Worm (Caenorhabditis elegans) whole organism, L2 larva: ENCODE data around the gene copb-2.

ENCODE experiments used
- C34F6.9 ChIP-seq: fragments of 150-350 bp; optimal IDR thresholded peaks from 2 replicates; lab custom pipeline; 2014; ENCODE audit warnings: missing biosample characterization, missing genetic modification characterization
- F13H6.1 ChIP-seq: sonication (generic microtip); optimal IDR thresholded peaks from 2 replicates; lab custom pipeline; 2016; ENCODE audit warnings: missing genetic modification characterization, missing compliant biosample characterization
- R02D3.7 ChIP-seq: fragments of 150-350 bp; optimal IDR thresholded peaks from 2 replicates; lab custom pipeline; 2014; ENCODE audit warnings: missing biosample characterization, missing genetic modification characterization
- Y55F3AM.14 ChIP-seq: fragments of 200-800 bp; sonication (Bioruptor generic); optimal IDR thresholded peaks from 2 replicates; lab custom pipeline; 2018; ENCODE audit warnings: mild to moderate bottlenecking, missing genetic modification characterization, missing compliant biosample characterization
- ZK546.5 ChIP-seq: sonication (generic microtip); optimal IDR thresholded peaks from 2 replicates; lab custom pipeline; 2017; ENCODE audit warnings: missing biosample characterization, missing genetic modification characterization
- aly-2 ChIP-seq: fragments of 150-350 bp; optimal IDR thresholded peaks from 2 replicates; lab custom pipeline; 2014; ENCODE audit warnings: missing biosample characterization, missing genetic modification characterization
- ama-1 ChIP-seq: fragments of 150-350 bp; optimal IDR thresholded peaks from 2 replicates; lab custom pipeline; 2018; ENCODE audit warnings: inconsistent platforms
- blmp-1 ChIP-seq: sonication (generic microtip); optimal IDR thresholded peaks from 2 replicates; lab custom pipeline; 2017; ENCODE audit warnings: missing genetic modification characterization, mild to moderate bottlenecking, missing compliant biosample characterization, antibody characterized with exemption, moderate library complexity; ENCODE audit not compliant: insufficient read depth
- ceh-82 ChIP-seq: fragments of 150-350 bp; optimal IDR thresholded peaks from 2 replicates; lab custom pipeline; 2014; ENCODE audit warnings: missing biosample characterization, missing genetic modification characterization
- crh-2 ChIP-seq: sonication (generic microtip); optimal IDR thresholded peaks from 2 replicates; lab custom pipeline; 2017; ENCODE audit warnings: missing biosample characterization, missing genetic modification characterization
- dmd-4 ChIP-seq: sonication (generic microtip); optimal IDR thresholded peaks from 2 replicates; lab custom pipeline; 2017; ENCODE audit warnings: missing biosample characterization, missing genetic modification characterization
- egl-27 ChIP-seq: sonication (generic microtip); optimal IDR thresholded peaks from 3 replicates; lab custom pipeline; 2017; ENCODE audit warnings: missing biosample characterization, missing genetic modification reagents, missing genetic modification characterization
- elt-1 ChIP-seq: fragments of 150-350 bp; optimal IDR thresholded peaks from 2 replicates; lab custom pipeline; 2014; ENCODE audit warnings: missing biosample characterization, missing genetic modification characterization
- elt-3 ChIP-seq: sonication (generic microtip); optimal IDR thresholded peaks from 2 replicates; lab custom pipeline; 2017; ENCODE audit warnings: missing biosample characterization, missing genetic modification characterization
- fos-1 ChIP-seq: fragments of 150-350 bp; optimal IDR thresholded peaks from 2 replicates; lab custom pipeline; 2014; ENCODE audit warnings: missing biosample characterization, missing genetic modification characterization
- gmeb-1 ChIP-seq: fragments of 150-350 bp; optimal IDR thresholded peaks from 2 replicates; lab custom pipeline; 2014; ENCODE audit warnings: missing biosample characterization, missing genetic modification characterization
- lin-11 ChIP-seq: fragments of 150-350 bp; sonication (generic microtip); optimal IDR thresholded peaks from 2 replicates; lab custom pipeline; 2014; ENCODE audit warnings: missing biosample characterization, missing genetic modification characterization, inconsistent platforms, mixed read lengths
- lin-13 ChIP-seq: fragments of 150-350 bp; optimal IDR thresholded peaks from 2 replicates; lab custom pipeline; 2014; ENCODE audit warnings: missing biosample characterization, missing genetic modification reagents, missing genetic modification characterization
- lin-39 ChIP-seq: fragments of 150-350 bp; optimal IDR thresholded peaks from 2 replicates; lab custom pipeline; 2014; ENCODE audit warnings: missing biosample characterization, missing genetic modification reagents, missing genetic modification characterization
- mab-5 ChIP-seq: fragments of 150-350 bp; optimal IDR thresholded peaks from 2 replicates; lab custom pipeline; 2014; ENCODE audit warnings: missing biosample characterization, missing genetic modification characterization
- mbf-1 ChIP-seq: sonication (generic microtip); optimal IDR thresholded peaks from 2 replicates; lab custom pipeline; 2017; ENCODE audit warnings: missing biosample characterization, missing genetic modification characterization
- mdl-1 ChIP-seq, 2 experiments: fragments of 150-350 bp in 1 of 2; sonication (generic microtip) in 1 of 2; optimal IDR thresholded peaks; 2 replicates each; lab custom pipeline; 2017; ENCODE audit warnings: missing biosample characterization in 2 of 2, missing genetic modification characterization in 2 of 2
- nhr-10 ChIP-seq: sonication (generic microtip); optimal IDR thresholded peaks from 2 replicates; lab custom pipeline; 2017; ENCODE audit warnings: missing biosample characterization, missing genetic modification characterization
- nhr-11 ChIP-seq: fragments of 150-350 bp; optimal IDR thresholded peaks from 2 replicates; lab custom pipeline; 2014; ENCODE audit warnings: missing biosample characterization, missing genetic modification characterization
- nhr-12 ChIP-seq: fragments of 150-350 bp; optimal IDR thresholded peaks from 2 replicates; lab custom pipeline; 2014; ENCODE audit warnings: missing biosample characterization, missing genetic modification characterization
- nhr-129 ChIP-seq: fragments of 150-350 bp; optimal IDR thresholded peaks from 2 replicates; lab custom pipeline; 2014; ENCODE audit warnings: missing biosample characterization, missing genetic modification characterization
- nhr-21 ChIP-seq: fragments of 150-350 bp; optimal IDR thresholded peaks from 2 replicates; lab custom pipeline; 2014; ENCODE audit warnings: missing biosample characterization, missing genetic modification characterization
- nhr-23 ChIP-seq: fragments of 150-350 bp; optimal IDR thresholded peaks from 2 replicates; lab custom pipeline; 2014; ENCODE audit warnings: missing biosample characterization, missing genetic modification reagents, missing genetic modification characterization
- nhr-237 ChIP-seq: fragments of 150-350 bp; optimal IDR thresholded peaks from 2 replicates; lab custom pipeline; 2014; ENCODE audit warnings: missing biosample characterization, missing genetic modification characterization
- nhr-25 ChIP-seq: fragments of 150-350 bp; sonication (generic microtip); optimal IDR thresholded peaks from 3 replicates; lab custom pipeline; 2014; ENCODE audit warnings: missing biosample characterization, missing genetic modification characterization
- nhr-6 ChIP-seq: fragments of 150-350 bp; optimal IDR thresholded peaks from 2 replicates; lab custom pipeline; 2014; ENCODE audit warnings: missing biosample characterization, missing genetic modification characterization
- nhr-77 ChIP-seq: fragments of 150-350 bp; optimal IDR thresholded peaks from 2 replicates; lab custom pipeline; 2014; ENCODE audit warnings: missing biosample characterization, missing genetic modification characterization
- peb-1 ChIP-seq: fragments of 150-350 bp; optimal IDR thresholded peaks from 2 replicates; lab custom pipeline; 2014; ENCODE audit warnings: missing biosample characterization, missing genetic modification characterization
- sem-4 ChIP-seq: fragments of 150-350 bp; optimal IDR thresholded peaks from 2 replicates; lab custom pipeline; 2014; ENCODE audit warnings: missing biosample characterization, missing genetic modification reagents, missing genetic modification characterization
- skn-1 ChIP-seq: sonication (generic microtip); optimal IDR thresholded peaks from 2 replicates; lab custom pipeline; 2017; ENCODE audit warnings: missing biosample characterization, missing genetic modification characterization
- sma-3 ChIP-seq: sonication (generic microtip); optimal IDR thresholded peaks from 2 replicates; lab custom pipeline; 2016; ENCODE audit warnings: missing genetic modification reagents, missing genetic modification characterization, missing compliant biosample characterization
- sma-9 ChIP-seq, 2 experiments: fragments of 150-350 bp in 1 of 2; sonication (generic microtip) in 1 of 2; optimal IDR thresholded peaks; 2 replicates each; lab custom pipeline; 2014 to 2016; ENCODE audit warnings: missing genetic modification characterization in 2 of 2, mild to moderate bottlenecking in 1 of 2, missing biosample characterization in 1 of 2, missing compliant biosample characterization in 1 of 2, missing genetic modification reagents in 1 of 2, moderate library complexity in 1 of 2
- snpc-4 ChIP-seq: fragments of 150-350 bp; optimal IDR thresholded peaks from 2 replicates; lab custom pipeline; 2014; ENCODE audit warnings: missing biosample characterization, missing genetic modification characterization
- unc-39 ChIP-seq: fragments of 150-350 bp; optimal IDR thresholded peaks from 2 replicates; lab custom pipeline; 2014; ENCODE audit warnings: missing biosample characterization, missing genetic modification characterization
- unc-55 ChIP-seq: fragments of 150-350 bp; sonication (generic microtip); optimal IDR thresholded peaks from 3 replicates; lab custom pipeline; 2014; ENCODE audit warnings: missing biosample characterization, missing genetic modification reagents, missing genetic modification characterization
- unc-62 ChIP-seq: fragments of 150-350 bp; optimal IDR thresholded peaks from 2 replicates; lab custom pipeline; 2014; ENCODE audit warnings: missing biosample characterization, missing genetic modification reagents, missing genetic modification characterization
- zag-1 ChIP-seq: fragments of 150-350 bp; optimal IDR thresholded peaks from 2 replicates; lab custom pipeline; 2014; ENCODE audit warnings: missing biosample characterization, missing genetic modification characterization
- ztf-1 ChIP-seq: fragments of 200-800 bp; sonication (Bioruptor generic); conservative IDR thresholded peaks from 2 replicates; pipeline ENCODE4 v1.3.6; 2022; ENCODE audit warnings: missing genetic modification characterization, missing compliant biosample characterization
- ztf-4 ChIP-seq: fragments of 150-350 bp; optimal IDR thresholded peaks from 2 replicates; lab custom pipeline; 2014; ENCODE audit warnings: missing biosample characterization, missing genetic modification characterization

copb-2 gene

DNA sequence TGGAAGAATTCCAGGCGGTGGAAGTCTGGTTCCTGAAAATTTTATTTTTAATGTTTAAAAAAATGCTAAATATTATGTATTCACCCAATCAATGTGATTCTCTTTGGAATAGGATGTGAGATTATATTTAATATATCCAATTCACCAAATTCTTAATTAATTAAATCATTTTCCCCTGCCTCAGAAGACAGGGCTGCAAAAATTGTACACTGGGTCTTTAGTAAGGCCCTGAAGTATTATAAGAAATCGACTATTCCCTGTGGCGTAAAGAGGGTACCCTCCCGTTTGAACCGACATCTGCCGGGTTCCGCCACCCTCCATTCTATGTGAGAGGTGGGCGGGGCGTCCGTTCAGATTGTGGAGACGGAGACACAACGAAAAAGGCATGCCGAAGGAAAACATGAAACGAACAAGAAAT lies 51.7 kb downstream of the copb-2 start (continued):
- peak; percentile 35 for TF ChIP-seq Y55F3AM.14 (GFP tag; lab: Kevin White, UChicago)
- TF ChIP-seq elt-1: no peak
- TF ChIP-seq C34F6.9 (tag; lab: Kevin White, UChicago): peak; percentile 59
- no peak for TF ChIP-seq skn-1 (tag; lab: Kevin White, UChicago)
- no peak for TF ChIP-seq lin-39
- TF ChIP-seq ztf-1: no peak
- peak; percentile 62 for TF ChIP-seq sem-4
- no peak for TF ChIP-seq unc-62 (GFP tag; lab: Kevin White, UChicago)
- peak; percentile 79 for TF ChIP-seq unc-55
- TF ChIP-seq ztf-4: peak; percentile 66
- TF ChIP-seq nhr-10 (tag; lab: Kevin White, UChicago): no peak
- peak; percentile 74 for TF ChIP-seq F13H6.1
- TF ChIP-seq zag-1 (tag; lab: Kevin White, UChicago): peak; percentile 47
- no peak for TF ChIP-seq aly-2
- TF ChIP-seq ama-1 (lab: Kevin White, UChicago): peak; percentile 91
- TF ChIP-seq nhr-25 (tag; lab: Kevin White, UChicago): peak; percentile 81
- TF ChIP-seq sma-3 (GFP tag; lab: Kevin White, UChicago): peak; percentile 78
- TF ChIP-seq nhr-77 (tag; lab: Kevin White, UChicago): peak; percentile 1
- peak; percentile 87 for TF ChIP-seq sma-9 (GFP tag; optimal IDR thresholded peaks at IDR 0.05; lab: Kevin White, UChicago)
- no peak for TF ChIP-seq sma-9 (tag; optimal IDR thresholded peaks at IDR 0.05; lab: Kevin White, UChicago)
- TF ChIP-seq nhr-21 (tag; lab: Kevin White, UChicago): peak; percentile 86

DNA sequence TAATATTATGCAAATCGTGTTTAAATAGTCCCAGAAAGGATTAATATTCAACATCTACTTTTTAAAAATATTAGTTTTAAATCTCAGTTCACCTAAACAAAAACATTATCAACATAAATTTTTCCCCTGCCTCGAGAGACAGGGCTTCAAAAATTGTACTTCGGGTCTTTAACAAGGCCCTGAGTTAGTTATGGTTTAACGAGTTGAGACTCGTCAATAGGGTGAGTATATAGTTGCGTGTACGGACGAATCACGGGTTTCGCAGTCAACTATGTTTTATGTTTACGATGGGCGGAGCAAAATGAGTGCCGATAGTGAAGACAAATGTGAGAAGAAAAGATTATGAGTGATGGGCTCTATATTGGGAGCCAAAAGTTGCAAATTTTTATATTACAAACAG lies 52.1 kb downstream of the copb-2 start:
- TF ChIP-seq sma-9 (GFP tag; optimal IDR thresholded peaks at IDR 0.05; lab: Kevin White, UChicago) (peak; percentile 18), sma-9 (tag; optimal IDR thresholded peaks at IDR 0.05; lab: Kevin White, UChicago) (no peak), snpc-4 (tag; lab: Kevin White, UChicago) (no peak)
- TF ChIP-seq, all 48 proteins: peak for 1

DNA sequence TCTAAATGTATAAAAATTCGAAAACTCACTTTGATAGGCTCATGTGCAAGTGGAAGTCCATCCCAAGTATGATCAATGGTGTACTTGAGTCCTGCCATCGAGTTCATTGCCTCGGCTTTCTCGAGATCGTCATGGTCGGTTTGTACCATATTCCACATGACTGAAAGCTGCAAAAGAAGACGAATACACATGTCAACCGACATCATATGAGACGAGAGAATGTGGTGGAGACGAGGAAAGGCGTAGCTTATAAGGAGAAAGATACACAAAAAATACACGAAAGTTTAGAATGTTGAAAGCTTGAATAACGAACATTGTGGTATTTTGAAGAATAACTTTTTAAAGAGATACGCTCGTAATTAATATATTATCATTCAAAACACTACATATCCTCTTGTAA lies 53.3 kb downstream of the copb-2 start, which contains the start of gene C33A12.3:
C33A12.3 (minus strand) TSS at position 167 of the 400 bp plus-strand sequence.
- TF ChIP-seq nhr-11 (tag; lab: Kevin White, UChicago) (no peak), nhr-129 (tag; lab: Kevin White, UChicago) (peak; percentile 13)

DNA sequence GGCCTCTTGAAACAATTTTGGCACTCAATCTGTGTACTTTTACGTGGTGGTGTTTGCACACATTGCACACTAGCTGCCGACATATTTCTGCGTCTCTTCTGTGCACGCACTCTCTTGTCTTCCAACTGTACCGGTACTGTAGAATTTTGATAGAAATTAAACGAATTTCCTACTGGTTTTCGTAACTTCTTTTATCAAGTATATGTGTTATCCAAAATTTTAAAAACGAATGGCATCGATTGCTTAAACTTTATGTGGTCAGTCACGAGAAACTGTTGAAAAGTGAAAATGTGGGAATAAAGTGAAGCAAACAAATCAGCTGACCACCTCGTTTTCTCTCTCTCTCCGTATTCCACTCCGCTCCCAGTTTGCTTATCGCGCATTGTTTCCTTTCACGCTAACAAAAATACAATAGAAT lies 53.8 kb downstream of the copb-2 start:
- TF ChIP-seq sem-4 (no peak), elt-3 (tag; lab: Kevin White, UChicago) (no peak), peb-1 (tag; lab: Kevin White, UChicago) (no peak), mbf-1 (tag; lab: Kevin White, UChicago) (no peak), blmp-1 (peak; percentile 94), egl-27 (tag; lab: Kevin White, UChicago) (no peak), lin-39 (no peak), ztf-4 (no peak), zag-1 (tag; lab: Kevin White, UChicago) (no peak), ceh-82 (tag; lab: Kevin White, UChicago) (no peak), lin-13 (GFP tag; lab: Kevin White, UChicago) (peak; percentile 11), ztf-1 (no peak), fos-1 (tag; lab: Kevin White, UChicago) (peak; percentile 41), Y55F3AM.14 (GFP tag; lab: Kevin White, UChicago) (no peak), nhr-237 (tag; lab: Kevin White, UChicago) (no peak), mdl-1 (tag; optimal IDR thresholded peaks at IDR 0.05; lab: Kevin White, UChicago) (no peak), crh-2 (tag; lab: Kevin White, UChicago) (peak; percentile 57), mab-5 (tag; lab: Kevin White, UChicago) (no peak), unc-39 (tag; lab: Kevin White, UChicago) (no peak), sma-9 (GFP tag; optimal IDR thresholded peaks at IDR 0.05; lab: Kevin White, UChicago) (peak; percentile 15), sma-9 (tag; optimal IDR thresholded peaks at IDR 0.05; lab: Kevin White, UChicago) (no peak), C34F6.9 (tag; lab: Kevin White, UChicago) (peak; percentile 32), F13H6.1 (peak; percentile 35), snpc-4 (tag; lab: Kevin White, UChicago) (peak; percentile 67), nhr-6 (tag; lab: Kevin White, UChicago) (no peak), nhr-12 (no peak), unc-62 (GFP tag; lab: Kevin White, UChicago) (no peak), dmd-4 (no peak), unc-55 (peak; percentile 44), nhr-23 (no peak), nhr-11 (tag; lab: Kevin White, UChicago) (no peak), nhr-21 (tag; lab: Kevin White, UChicago) (peak; percentile 56), sma-3 (GFP tag; lab: Kevin White, UChicago) (peak; percentile 61), ZK546.5 (tag; lab: Kevin White, UChicago) (no peak), R02D3.7 (tag; lab: Kevin White, UChicago) (no peak), skn-1 (tag; lab: Kevin White, UChicago) (no peak), ama-1 (lab: Kevin White, UChicago) (peak; percentile 72), gmeb-1 (peak; percentile 28), nhr-10 (tag; lab: Kevin White, UChicago) (no peak), lin-11 (tag; lab: Kevin White, UChicago) (no peak), nhr-77 (tag; lab: Kevin White, UChicago) (no peak), nhr-25 (tag; lab: Kevin White, UChicago) (peak; percentile 58)
